Worm (Caenorhabditis elegans) whole organism, young adult: ENCODE results near the gene Y54F10AR.1.

Experiments used
- D2030.7 ChIP-seq: fragments of 200-800 bp; sonication (Bioruptor generic); IDR thresholded peaks from 2 replicates; pipeline ENCODE4 v1.3.6; 2022; ENCODE audit warnings: missing genetic modification reagents, missing genetic modification characterization, missing compliant biosample characterization
- F22D6.2 ChIP-seq: sonication (generic microtip); optimal IDR thresholded peaks from 2 replicates; lab custom pipeline; 2016; ENCODE audit warnings: mild to moderate bottlenecking, missing genetic modification characterization, missing compliant biosample characterization
- F49E8.2 ChIP-seq: sonication (generic microtip); optimal IDR thresholded peaks from 3 replicates; lab custom pipeline; 2017; ENCODE audit warnings: missing genetic modification characterization, mild to moderate bottlenecking, missing compliant biosample characterization, antibody characterized with exemption, moderate library complexity; ENCODE audit not compliant: insufficient read depth
- F52B5.7 ChIP-seq: sonication (generic microtip); optimal IDR thresholded peaks from 2 replicates; lab custom pipeline; 2016; ENCODE audit warnings: mild to moderate bottlenecking, missing genetic modification characterization, missing compliant biosample characterization
- F55B11.4 ChIP-seq: sonication (generic microtip); optimal IDR thresholded peaks from 2 replicates; lab custom pipeline; 2016; ENCODE audit warnings: missing compliant biosample characterization, missing genetic modification characterization, borderline replicate concordance; ENCODE audit not compliant: insufficient read depth
- F57C9.4 ChIP-seq: sonication (generic microtip); optimal IDR thresholded peaks from 2 replicates; lab custom pipeline; 2017; ENCODE audit warnings: mild to moderate bottlenecking, missing genetic modification characterization, missing compliant biosample characterization
- K12H6.12 ChIP-seq: fragments of 200-800 bp; sonication (Bioruptor generic); optimal IDR thresholded peaks from 2 replicates; lab custom pipeline; 2018; ENCODE audit warnings: mild to moderate bottlenecking, missing genetic modification characterization, missing compliant biosample characterization
- T07F8.4 ChIP-seq: sonication (generic microtip); optimal IDR thresholded peaks from 2 replicates; lab custom pipeline; 2016; ENCODE audit warnings: mild to moderate bottlenecking, missing genetic modification characterization, moderate library complexity, missing compliant biosample characterization
- Y53F4B.3 ChIP-seq: fragments of 200-800 bp; sonication (Bioruptor generic); IDR thresholded peaks from 2 replicates; pipeline ENCODE4 v1.3.6; 2022; ENCODE audit warnings: missing genetic modification reagents, missing genetic modification characterization, missing compliant biosample characterization
- Y56A3A.18 ChIP-seq: fragments of 200-800 bp; sonication (Bioruptor generic); IDR thresholded peaks from 2 replicates; pipeline ENCODE4 v1.3.6; 2022; ENCODE audit warnings: missing genetic modification reagents, missing genetic modification characterization, missing compliant biosample characterization
- Y95B8A.8 ChIP-seq: fragments of 200-800 bp; sonication (Bioruptor generic); IDR thresholded peaks from 2 replicates; pipeline ENCODE4 v1.3.6; 2022; ENCODE audit warnings: missing genetic modification reagents, missing genetic modification characterization, missing compliant biosample characterization
- ama-1 ChIP-seq, 3 experiments: fragments of 150-350 bp in 1 of 3; sonication (generic microtip) in 2 of 3; optimal IDR thresholded peaks; 2 replicates each; lab custom pipeline; 2014 to 2018; ENCODE audit warnings: missing biosample characterization in 2 of 3, missing genetic modification characterization in 2 of 3, missing genetic modification reagents in 2 of 3
- aptf-2 ChIP-seq: fragments of 200-800 bp; sonication (Bioruptor generic); conservative IDR thresholded peaks from 2 replicates; pipeline ENCODE4 v1.3.6; 2022; ENCODE audit warnings: missing genetic modification reagents, missing genetic modification characterization, missing compliant biosample characterization
- athp-1 ChIP-seq: sonication (generic microtip); optimal IDR thresholded peaks from 2 replicates; lab custom pipeline; 2017; ENCODE audit warnings: mild to moderate bottlenecking, missing genetic modification characterization, missing compliant biosample characterization
- attf-3 ChIP-seq: fragments of 200-800 bp; sonication (Bioruptor generic); conservative IDR thresholded peaks from 2 replicates; pipeline ENCODE4 v1.3.6; 2022; ENCODE audit warnings: missing genetic modification reagents, missing genetic modification characterization, missing compliant biosample characterization
- attf-5 ChIP-seq: fragments of 200-800 bp; sonication (Bioruptor generic); optimal IDR thresholded peaks from 2 replicates; lab custom pipeline; 2018; ENCODE audit warnings: mild to moderate bottlenecking, missing genetic modification characterization, missing compliant biosample characterization
- bed-2 ChIP-seq: fragments of 200-800 bp; sonication (Bioruptor generic); IDR thresholded peaks from 2 replicates; pipeline ENCODE4 v1.3.6; 2022; ENCODE audit warnings: missing genetic modification reagents, missing genetic modification characterization, missing compliant biosample characterization
- cebp-1 ChIP-seq, 2 experiments: fragments of 200-800 bp in 1 of 2; sonication (Bioruptor generic) in 1 of 2; sonication (generic microtip) in 1 of 2; IDR thresholded peaks in 1 of 2; optimal IDR thresholded peaks in 1 of 2; 2 replicates each; pipeline versions ENCODE4 v1.3.6 to Lab custom; 2017 to 2022; ENCODE audit warnings: missing compliant biosample characterization in 2 of 2, missing genetic modification characterization in 2 of 2, mild to moderate bottlenecking in 1 of 2, missing genetic modification reagents in 1 of 2, moderate library complexity in 1 of 2
- cebp-2 ChIP-seq: fragments of 200-800 bp; sonication (Bioruptor generic); IDR thresholded peaks from 2 replicates; pipeline ENCODE4 v1.3.6; 2022; ENCODE audit warnings: missing genetic modification characterization, missing compliant biosample characterization
- ceh-27 ChIP-seq: fragments of 200-800 bp; sonication (Bioruptor generic); optimal IDR thresholded peaks from 2 replicates; lab custom pipeline; 2018; ENCODE audit warnings: mild to moderate bottlenecking, missing genetic modification characterization, moderate library complexity, missing compliant biosample characterization
- ceh-91 ChIP-seq: fragments of 200-800 bp; sonication (Bioruptor generic); IDR thresholded peaks from 2 replicates; pipeline ENCODE4 v1.3.6; 2022; ENCODE audit warnings: missing genetic modification reagents, missing genetic modification characterization, missing compliant biosample characterization
- egl-18 ChIP-seq: fragments of 200-800 bp; sonication (Bioruptor generic); IDR thresholded peaks from 2 replicates; pipeline ENCODE4 v1.3.6; 2022; ENCODE audit warnings: missing genetic modification reagents, missing genetic modification characterization, missing compliant biosample characterization
- egl-44 ChIP-seq: fragments of 200-800 bp; sonication (Bioruptor generic); IDR thresholded peaks from 2 replicates; pipeline ENCODE4 v1.3.6; 2022; ENCODE audit warnings: missing genetic modification reagents, missing genetic modification characterization, missing compliant biosample characterization
- egrh-3 ChIP-seq: fragments of 200-800 bp; sonication (Bioruptor generic); IDR thresholded peaks from 2 replicates; pipeline ENCODE4 v1.3.6; 2022; ENCODE audit warnings: missing genetic modification reagents, missing genetic modification characterization, missing compliant biosample characterization
- hmg-1.2 ChIP-seq: fragments of 200-800 bp; sonication (Bioruptor generic); IDR thresholded peaks from 2 replicates; pipeline ENCODE4 v1.3.6; 2022; ENCODE audit warnings: missing genetic modification reagents, missing genetic modification characterization, missing compliant biosample characterization
- let-607 ChIP-seq, 2 experiments: fragments of 200-800 bp in 1 of 2; sonication (Bioruptor generic) in 1 of 2; sonication (generic microtip) in 1 of 2; optimal IDR thresholded peaks; 2 replicates each; lab custom pipeline; 2016 to 2018; ENCODE audit warnings: mild to moderate bottlenecking in 2 of 2, missing compliant biosample characterization in 2 of 2, missing genetic modification characterization in 2 of 2, moderate library complexity in 2 of 2, missing genotype in 1 of 2
- lin-35 ChIP-seq, 3 experiments: fragments of 150-350 bp in 2 of 3; sonication (generic microtip) in 1 of 3; optimal IDR thresholded peaks; 2 replicates each; lab custom pipeline; 2014 to 2018; ENCODE audit warnings: missing biosample characterization in 3 of 3, missing genetic modification characterization in 3 of 3, missing genetic modification reagents in 3 of 3
- lin-40 ChIP-seq: sonication (generic microtip); optimal IDR thresholded peaks from 2 replicates; lab custom pipeline; 2016; ENCODE audit warnings: missing genetic modification characterization, mild to moderate bottlenecking, missing compliant biosample characterization, missing genotype, missing genetic modification reagents
- lin-54 ChIP-seq: fragments of 200-800 bp; sonication (Bioruptor generic); optimal IDR thresholded peaks from 2 replicates; lab custom pipeline; 2018; ENCODE audit warnings: mild to moderate bottlenecking, missing genetic modification characterization, missing compliant biosample characterization
- lsy-27 ChIP-seq: sonication (generic microtip); optimal IDR thresholded peaks from 2 replicates; lab custom pipeline; 2017; ENCODE audit warnings: missing genetic modification characterization, mild to moderate bottlenecking, missing compliant biosample characterization, antibody characterized with exemption, missing genotype, borderline replicate concordance; ENCODE audit not compliant: insufficient read depth
- madf-10 ChIP-seq: sonication (generic microtip); optimal IDR thresholded peaks from 2 replicates; lab custom pipeline; 2016; ENCODE audit warnings: mild to moderate bottlenecking, missing genetic modification characterization, missing compliant biosample characterization
- madf-6 ChIP-seq: fragments of 200-800 bp; sonication (Bioruptor generic); IDR thresholded peaks from 2 replicates; pipeline ENCODE4 v1.3.6; 2022; ENCODE audit warnings: missing genetic modification reagents, missing genetic modification characterization, missing compliant biosample characterization
- mel-28 ChIP-seq: sonication (generic microtip); optimal IDR thresholded peaks from 2 replicates; lab custom pipeline; 2016; ENCODE audit warnings: borderline replicate concordance, mild to moderate bottlenecking, missing genetic modification characterization, missing compliant biosample characterization
- nfyb-1 ChIP-seq: fragments of 200-800 bp; sonication (Bioruptor generic); IDR thresholded peaks from 2 replicates; pipeline ENCODE4 v1.3.6; 2022; ENCODE audit warnings: missing genetic modification reagents, missing genetic modification characterization, missing compliant biosample characterization
- nhr-179 ChIP-seq: sonication (generic microtip); optimal IDR thresholded peaks from 2 replicates; lab custom pipeline; 2016; ENCODE audit warnings: mild to moderate bottlenecking, missing genetic modification characterization, missing compliant biosample characterization
- nhr-80 ChIP-seq: sonication (generic microtip); optimal IDR thresholded peaks from 2 replicates; lab custom pipeline; 2016; ENCODE audit warnings: missing genetic modification characterization, missing compliant biosample characterization
- rpc-1 ChIP-seq, 2 experiments: fragments of 150-350 bp in 1 of 2; sonication (generic microtip) in 1 of 2; optimal IDR thresholded peaks; 2 replicates each; lab custom pipeline; 2014 to 2018; ENCODE audit warnings: missing biosample characterization in 1 of 2, missing genetic modification characterization in 1 of 2, missing genetic modification reagents in 1 of 2, missing genotype in 1 of 2
- snpc-1.1 ChIP-seq: sonication (generic microtip); optimal IDR thresholded peaks from 2 replicates; lab custom pipeline; 2017; ENCODE audit warnings: missing genetic modification characterization, mild to moderate bottlenecking, missing compliant biosample characterization, antibody characterized with exemption, moderate library complexity, missing genotype, missing genetic modification reagents; ENCODE audit not compliant: insufficient read depth
- sptf-2 ChIP-seq: fragments of 200-800 bp; sonication (Bioruptor generic); optimal IDR thresholded peaks from 2 replicates; lab custom pipeline; 2018; ENCODE audit warnings: mild to moderate bottlenecking, missing genetic modification characterization, missing compliant biosample characterization
- tbp1 ChIP-seq: fragments of 200-800 bp; sonication (Bioruptor generic); optimal IDR thresholded peaks from 2 replicates; lab custom pipeline; 2018; ENCODE audit warnings: mild to moderate bottlenecking, missing genetic modification characterization, missing compliant biosample characterization
- unc-62 ChIP-seq: fragments of 150-350 bp; optimal IDR thresholded peaks from 2 replicates; lab custom pipeline; 2014; ENCODE audit warnings: missing biosample characterization, missing genetic modification reagents, missing genetic modification characterization
- xnd-1 ChIP-seq: sonication (generic microtip); optimal IDR thresholded peaks from 2 replicates; lab custom pipeline; 2016; ENCODE audit warnings: missing genotype, missing genetic modification reagents, missing genetic modification characterization, missing compliant biosample characterization
- zfh-2 ChIP-seq: fragments of 200-800 bp; sonication (Bioruptor generic); conservative IDR thresholded peaks from 2 replicates; pipeline ENCODE4 v1.3.6; 2022; ENCODE audit warnings: missing genetic modification reagents, missing genetic modification characterization, missing compliant biosample characterization
- ztf-18 ChIP-seq: sonication (generic microtip); optimal IDR thresholded peaks from 2 replicates; lab custom pipeline; 2016; ENCODE audit warnings: missing genotype, mild to moderate bottlenecking, missing genetic modification characterization, missing compliant biosample characterization
- ztf-6 ChIP-seq: fragments of 200-800 bp; sonication (Bioruptor generic); IDR thresholded peaks from 2 replicates; pipeline ENCODE4 v1.3.6; 2022; ENCODE audit warnings: missing genetic modification reagents, missing genetic modification characterization, missing compliant biosample characterization

Gene Y54F10AR.1

ce11 chrIII:2535122-2535521, 40.4 kb downstream of the Y54F10AR.1 start (continued):
- no peak for TF ChIP-seq snpc-1.1 (tag; lab: Kevin White, UChicago)
- TF ChIP-seq aptf-2 (GFP tag; lab: Robert Waterston, UW): no peak
- TF ChIP-seq nhr-179 (tag; lab: Kevin White, UChicago): no peak
- TF ChIP-seq mel-28 (tag; lab: Kevin White, UChicago): no peak
- TF ChIP-seq ztf-18 (tag; lab: Kevin White, UChicago): no peak
- no peak for TF ChIP-seq lsy-27 (tag; lab: Kevin White, UChicago)
- TF ChIP-seq ztf-6 (GFP tag; lab: Robert Waterston, UW): no peak
- TF ChIP-seq T07F8.4 (tag; lab: Kevin White, UChicago): no peak
- no peak for TF ChIP-seq Y95B8A.8
- TF ChIP-seq unc-62 (GFP tag; lab: Kevin White, UChicago): no peak
- no peak for TF ChIP-seq F52B5.7
- TF ChIP-seq egl-44 (GFP tag; lab: Robert Waterston, UW): no peak
- TF ChIP-seq attf-3 (GFP tag; lab: Robert Waterston, UW): no peak
- no peak for TF ChIP-seq sptf-2
- TF ChIP-seq zfh-2 (GFP tag; lab: Robert Waterston, UW): peak; percentile 94
- TF ChIP-seq Y53F4B.3 (GFP tag; lab: Robert Waterston, UW): no peak
- TF ChIP-seq egrh-3: peak; percentile 64; the same call in 1 of the 2 replicates
- TF ChIP-seq xnd-1 (tag; lab: Kevin White, UChicago): no peak
- no peak for TF ChIP-seq nhr-80
- TF ChIP-seq egl-18 (GFP tag; lab: Robert Waterston, UW): 0 out of 2 replicates have a peak, but pooled peaks have one; percentile 18
- TF ChIP-seq attf-5 (GFP tag; lab: Kevin White, UChicago): no peak

DNA sequence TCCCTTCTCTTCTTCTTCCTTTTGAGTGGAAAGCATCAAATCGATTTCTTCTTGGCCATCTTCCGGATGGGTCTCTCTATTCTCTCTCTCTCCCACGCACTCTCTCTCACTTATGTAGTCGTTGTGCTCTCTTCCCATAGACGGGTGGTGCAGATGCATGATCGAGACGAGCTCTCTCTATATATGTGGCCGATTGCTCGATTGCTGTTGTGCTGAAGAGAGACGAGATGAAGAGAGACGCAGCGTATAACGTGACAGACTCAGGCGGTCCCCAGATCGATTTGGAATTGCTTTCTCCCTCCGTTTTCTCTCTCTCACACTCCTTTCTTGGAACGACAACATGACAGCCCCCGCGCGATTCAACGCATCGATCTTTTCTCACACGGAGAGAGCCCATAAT, 42.8 kb downstream of the Y54F10AR.1 start:
- TF ChIP-seq zfh-2 (GFP tag; lab: Robert Waterston, UW): peak; percentile 71
- TF ChIP-seq madf-6: no peak
- TF ChIP-seq ama-1 (optimal IDR thresholded peaks at IDR 0.05; lab: Kevin White, UChicago): no peak
- no peak for TF ChIP-seq ama-1 (GFP tag; optimal IDR thresholded peaks at IDR 0.05; lab: Kevin White, UChicago)
- peak; percentile 22; the same call in 1 of the 2 replicates for TF ChIP-seq hmg-1.2 (GFP tag; lab: Robert Waterston, UW)
- peak; percentile 37 for TF ChIP-seq madf-10 (tag; lab: Kevin White, UChicago)
- no peak for TF ChIP-seq athp-1 (tag; lab: Kevin White, UChicago)
- no peak for TF ChIP-seq D2030.7 (GFP tag; lab: Robert Waterston, UW)
- no peak for TF ChIP-seq Y56A3A.18 (GFP tag; lab: Robert Waterston, UW)
- no peak for TF ChIP-seq let-607 (tag; optimal IDR thresholded peaks at IDR 0.05; lab: Kevin White, UChicago)
- no peak for TF ChIP-seq ceh-91
- TF ChIP-seq F55B11.4 (tag; lab: Kevin White, UChicago): no peak
- no peak for TF ChIP-seq aptf-2 (GFP tag; lab: Robert Waterston, UW)
- no peak for TF ChIP-seq F49E8.2 (tag; lab: Kevin White, UChicago)
- TF ChIP-seq cebp-1 (GFP tag; IDR thresholded peaks at IDR 0.05; lab: Robert Waterston, UW): no peak
- peak; percentile 23 for TF ChIP-seq cebp-1 (tag; optimal IDR thresholded peaks at IDR 0.05; lab: Kevin White, UChicago)
- TF ChIP-seq T07F8.4 (tag; lab: Kevin White, UChicago): no peak
- no peak for TF ChIP-seq bed-2 (GFP tag; lab: Robert Waterston, UW)
- TF ChIP-seq tbp1 (GFP tag; lab: Kevin White, UChicago): no peak
- TF ChIP-seq lin-35 (GFP tag; optimal IDR thresholded peaks at IDR 0.05; lab: Kevin White, UChicago): peak in 1 of 3 experiments; percentile 9
- no peak for TF ChIP-seq F57C9.4 (tag; lab: Kevin White, UChicago)
- no peak for TF ChIP-seq rpc-1 (optimal IDR thresholded peaks at IDR 0.05; lab: Kevin White, UChicago)
- TF ChIP-seq rpc-1 (tag; optimal IDR thresholded peaks at IDR 0.05; lab: Kevin White, UChicago): no peak
- no peak for TF ChIP-seq cebp-2 (GFP tag; lab: Robert Waterston, UW)
- TF ChIP-seq lin-54 (GFP tag; lab: Kevin White, UChicago): no peak
- TF ChIP-seq F22D6.2 (tag; lab: Kevin White, UChicago): no peak
- peak; percentile 32 for TF ChIP-seq lin-40 (tag; lab: Kevin White, UChicago)
- TF ChIP-seq nfyb-1 (GFP tag; lab: Robert Waterston, UW): 0 out of 2 replicates have a peak, but pooled peaks have one; percentile 38
- peak; percentile 13 for TF ChIP-seq K12H6.12 (tag; lab: Kevin White, UChicago)
- no peak for TF ChIP-seq ztf-6 (GFP tag; lab: Robert Waterston, UW)
- TF ChIP-seq ceh-27 (GFP tag; lab: Kevin White, UChicago): peak; percentile 4
